Worm (Caenorhabditis elegans): ENCODE results near the gene Y37H2A.13.

DNA sequence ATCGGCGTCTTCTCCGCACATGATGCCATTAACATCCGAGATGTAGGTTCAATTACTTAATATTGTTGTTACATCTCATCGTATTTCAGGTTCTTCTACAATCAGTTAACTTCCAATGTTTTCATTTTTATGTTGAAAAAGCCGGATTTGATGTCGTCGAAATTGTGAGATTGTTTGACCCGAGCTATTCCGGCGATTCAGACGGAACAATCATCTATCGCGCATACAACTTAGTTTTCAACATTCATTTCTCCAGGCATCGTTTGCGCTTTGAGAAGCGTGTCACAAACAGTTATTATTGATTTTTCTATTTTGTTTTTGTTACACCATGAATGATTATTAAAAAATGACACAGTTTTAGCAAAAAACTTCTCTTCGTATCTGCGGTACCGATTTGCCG lies 14.1 kb upstream of the Y37H2A.13 start:
- TF ChIP-seq Y67H2A.10 (GFP tag; conservative IDR thresholded peaks at IDR 0.05) (no peak), ceh-27 (GFP tag; optimal IDR thresholded peaks at IDR 0.05) (no peak), dpff-1 (tag; optimal IDR thresholded peaks at IDR 0.05) (no peak), ets-4 (GFP tag; optimal IDR thresholded peaks at IDR 0.05) (no peak), cebp-2 (GFP tag; IDR thresholded peaks at IDR 0.05) (no peak), hsf-1 (GFP tag; IDR thresholded peaks at IDR 0.05) (no peak), tlf-1 (GFP tag; optimal IDR thresholded peaks at IDR 0.05) (no peak), F49E8.2 (tag; optimal IDR thresholded peaks at IDR 0.05; ENCODE audit: insufficient read depth) (no peak), pha-4 (tag; optimal IDR thresholded peaks at IDR 0.05) (no peak), ccch-3 (GFP tag; optimal IDR thresholded peaks at IDR 0.05) (no peak), tbp1 (GFP tag; optimal IDR thresholded peaks at IDR 0.05) (no peak)

All from whole organism, young adult.